Fruit fly (Drosophila melanogaster) whole organism, pupa: ENCODE results near the gene CG46310.

Source experiments
- CG10348 ChIP-seq: fragments of 200-800 bp; sonication (Bioruptor generic); IDR thresholded peaks from 2 replicates; pipeline ENCODE4 v1.3.6; 2022; ENCODE audit warnings: missing biosample characterization, missing genetic modification characterization
- CG13204 ChIP-seq: fragments of 200-800 bp; sonication (Bioruptor generic); optimal IDR thresholded peaks from 2 replicates; lab custom pipeline; 2018; ENCODE audit warnings: missing biosample characterization, mild to moderate bottlenecking, missing genetic modification characterization, moderate library complexity
- CG14655 ChIP-seq: fragments of 200-800 bp; sonication (Bioruptor generic); optimal IDR thresholded peaks from 3 replicates; lab custom pipeline; 2017; ENCODE audit warnings: mild to moderate bottlenecking, missing biosample characterization, missing genetic modification reagents, missing genetic modification characterization
- CG32121 ChIP-seq: fragments of 200-800 bp; sonication (Bioruptor generic); IDR thresholded peaks from 2 replicates; pipeline ENCODE4 v1.3.6; 2022; ENCODE audit warnings: missing biosample characterization, missing genetic modification characterization
- CG4496 ChIP-seq: fragments of 200-800 bp; sonication (Bioruptor generic); IDR thresholded peaks from 3 replicates; pipeline ENCODE4 v1.3.6; 2022; ENCODE audit warnings: missing biosample characterization, missing genetic modification characterization
- CG9948 ChIP-seq: fragments of 200-800 bp; sonication (Bioruptor generic); optimal IDR thresholded peaks from 2 replicates; lab custom pipeline; 2018; ENCODE audit warnings: missing biosample characterization, mild to moderate bottlenecking, missing genetic modification characterization, moderate library complexity
- fd96Ca ChIP-seq: fragments of 200-800 bp; sonication (Bioruptor generic); IDR thresholded peaks from 3 replicates; pipeline ENCODE4 v1.3.6; 2022; ENCODE audit warnings: missing biosample characterization, missing genetic modification characterization

DNA sequence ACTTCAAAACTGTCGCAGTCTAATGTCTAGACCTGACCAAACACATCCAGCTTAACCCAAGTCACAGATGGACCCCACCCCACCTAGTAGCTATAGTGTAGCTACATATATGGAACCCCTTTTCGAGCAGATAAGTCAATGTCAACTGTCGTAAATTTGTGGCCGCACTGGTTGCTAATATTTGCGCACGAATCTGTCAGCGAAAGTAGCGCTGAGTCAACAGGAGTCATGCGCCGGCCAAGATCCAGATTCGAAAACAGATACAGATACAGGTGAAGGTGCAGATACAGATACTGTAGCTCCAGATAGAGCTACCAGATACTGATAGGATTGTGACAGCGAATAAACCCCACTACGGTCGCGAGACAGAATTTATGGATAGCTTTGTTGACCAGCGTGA is 9.5 kb upstream of the CG46310 start:
- TF ChIP-seq CG10348 (GFP tag; lab: Robert Waterston, UW) = no peak
- no peak for TF ChIP-seq CG14655 (GFP tag; lab: Kevin White, UChicago)
- TF ChIP-seq CG9948 = no peak
- TF ChIP-seq CG13204 (GFP tag; lab: Kevin White, UChicago) = no peak
- TF ChIP-seq CG4496 (GFP tag; lab: Robert Waterston, UW) = no peak
- TF ChIP-seq CG32121 (GFP tag; lab: Robert Waterston, UW) = no peak
- TF ChIP-seq fd96Ca (GFP tag; lab: Robert Waterston, UW) = no peak
